Fruit fly (Drosophila melanogaster): ENCODE data around the gene CG32110.

DNA sequence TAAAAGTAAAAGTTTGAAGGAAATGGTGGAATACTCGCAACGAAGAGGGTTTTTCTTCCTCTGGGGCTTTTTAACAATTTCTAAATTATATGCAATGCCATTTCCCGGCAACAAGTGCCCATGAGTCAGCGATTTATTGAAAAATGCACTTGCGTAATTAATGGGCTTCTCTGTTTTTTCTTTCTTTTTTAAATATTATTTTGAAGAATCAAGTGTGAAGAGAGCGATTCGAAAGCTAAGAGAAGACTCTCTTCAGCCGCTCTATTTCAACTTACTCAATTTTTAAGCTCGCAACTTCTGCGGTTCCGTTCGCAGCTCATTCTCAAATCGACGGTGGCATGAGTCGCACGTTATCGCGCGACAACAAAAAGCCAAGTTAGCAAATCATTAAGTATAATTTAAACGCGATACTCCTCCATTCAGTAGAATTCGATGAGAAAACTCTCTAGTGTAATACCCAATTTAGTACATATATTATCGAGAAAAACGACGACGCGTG is 18.6 kb upstream of the CG32110 start, which contains the start of gene CG42709:
- TF ChIP-seq insv (optimal IDR thresholded peaks at IDR 0.05) = no peak
- TF ChIP-seq psq (optimal IDR thresholded peaks at IDR 0.05) = no peak
- TF ChIP-seq Sin3A (optimal IDR thresholded peaks at IDR 0.05) = no peak
- no peak for TF ChIP-seq ttk (optimal IDR thresholded peaks at IDR 0.05)
- TF ChIP-seq h (optimal IDR thresholded peaks at IDR 0.05) = no peak
- TF ChIP-seq Myc (optimal IDR thresholded peaks at IDR 0.05) = no peak
